Fruit fly (Drosophila melanogaster): ENCODE data around the gene Fur2.

Gene Fur2

DNA sequence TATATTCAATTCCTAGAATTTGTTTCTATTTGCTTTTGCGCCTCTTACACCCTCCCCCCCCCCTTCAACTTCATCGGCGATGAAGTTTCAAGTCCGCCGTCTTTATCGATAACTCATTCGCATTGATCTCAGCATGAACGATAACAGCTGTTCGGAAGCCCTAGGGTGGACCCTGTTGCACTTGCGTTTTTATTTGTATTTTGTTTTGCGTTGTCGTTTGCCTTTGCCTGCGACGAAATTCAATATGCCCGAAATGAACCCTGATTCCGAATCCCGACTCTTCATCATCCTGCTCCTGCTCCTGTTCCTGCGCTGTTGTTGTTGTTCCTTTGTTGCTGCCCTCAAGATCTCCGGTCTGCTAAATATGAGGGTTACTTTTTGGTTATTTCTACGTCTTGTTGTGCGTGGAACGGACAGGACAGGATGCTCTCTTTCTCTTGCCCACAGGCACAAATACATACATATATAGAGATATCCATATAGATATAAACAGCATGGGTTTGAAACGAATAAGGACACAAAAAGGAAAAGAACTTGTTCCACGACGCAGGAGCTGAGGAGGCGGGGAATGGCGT is 53.7 kb downstream of the Fur2 start:
- TF ChIP-seq CG12605 (GFP tag; IDR thresholded peaks at IDR 0.05), result no peak
- peak; percentile 33 for TF ChIP-seq EcR (GFP tag; optimal IDR thresholded peaks at IDR 0.05)
- no peak for TF ChIP-seq CG34367 (tag; optimal IDR thresholded peaks at IDR 0.05)
- TF ChIP-seq Pif1A (GFP tag; optimal IDR thresholded peaks at IDR 0.05), result no peak
- no peak for TF ChIP-seq Pif1B (GFP tag; optimal IDR thresholded peaks at IDR 0.05)
- TF ChIP-seq CG10348 (GFP tag; IDR thresholded peaks at IDR 0.05), result no peak
- TF ChIP-seq rn (GFP tag; IDR thresholded peaks at IDR 0.05), result no peak
- TF ChIP-seq gl (tag; optimal IDR thresholded peaks at IDR 0.05), result no peak
- TF ChIP-seq CG32121 (GFP tag; IDR thresholded peaks at IDR 0.05), result no peak
- TF ChIP-seq D1 (tag; optimal IDR thresholded peaks at IDR 0.05), result no peak
- no peak for TF ChIP-seq CG9948 (tag; optimal IDR thresholded peaks at IDR 0.05)
- no peak for TF ChIP-seq CG4496 (GFP tag; IDR thresholded peaks at IDR 0.05)
- TF ChIP-seq CG15710 (tag; optimal IDR thresholded peaks at IDR 0.05), result peak; percentile 10
- no peak for TF ChIP-seq Ets98B (GFP tag; IDR thresholded peaks at IDR 0.05)
- TF ChIP-seq CG8159 (tag; optimal IDR thresholded peaks at IDR 0.05), result peak; percentile 97
- no peak for TF ChIP-seq CG17806 (tag; optimal IDR thresholded peaks at IDR 0.05)
- TF ChIP-seq CG8301 (tag; optimal IDR thresholded peaks at IDR 0.05), result no peak
- no peak for TF ChIP-seq CG14655 (GFP tag; optimal IDR thresholded peaks at IDR 0.05)
- peak; percentile 4 for TF ChIP-seq Snoo (tag; optimal IDR thresholded peaks at IDR 0.05)
- TF ChIP-seq fd96Ca (GFP tag; IDR thresholded peaks at IDR 0.05), result 0 out of 3 replicates have a peak, but pooled peaks have one; percentile 7
- no peak for TF ChIP-seq CG13204 (GFP tag; optimal IDR thresholded peaks at IDR 0.05)

- no peak for TF ChIP-seq Pif1A (GFP tag; optimal IDR thresholded peaks at IDR 0.05)
- peak; percentile 34 for TF ChIP-seq CG8159 (tag; optimal IDR thresholded peaks at IDR 0.05)
- TF ChIP-seq CG17806 (tag; optimal IDR thresholded peaks at IDR 0.05), result no peak
- no peak for TF ChIP-seq CG32121 (GFP tag; IDR thresholded peaks at IDR 0.05)
- TF ChIP-seq Ets98B (GFP tag; IDR thresholded peaks at IDR 0.05), result no peak
- peak; percentile 4 for TF ChIP-seq CG9948 (tag; optimal IDR thresholded peaks at IDR 0.05)
Observed at dm6 chrX:16427786-16428400, 55.0 kb downstream of the Fur2 start.

DNA sequence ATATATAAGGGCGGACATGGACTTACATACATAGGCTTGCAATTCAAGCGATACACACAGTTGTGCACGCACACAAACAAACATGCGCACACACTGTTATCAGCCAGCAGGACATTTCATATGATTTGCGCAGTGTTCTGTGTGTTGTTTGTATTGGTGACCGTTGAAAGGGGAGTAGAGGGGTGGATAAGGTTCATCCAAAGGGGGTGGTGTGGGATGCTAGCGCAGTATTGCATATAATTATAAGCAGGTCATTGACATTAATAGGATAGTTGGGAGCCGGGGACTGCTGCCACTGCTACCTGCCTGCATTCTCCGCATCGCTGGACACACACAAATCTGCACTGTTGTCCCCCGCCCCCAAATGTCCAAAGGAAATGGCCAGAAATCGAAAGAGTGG is 55.6 kb downstream of the Fur2 start:
- TF ChIP-seq CG12605 (GFP tag; IDR thresholded peaks at IDR 0.05), result no peak
- peak; percentile 71 for TF ChIP-seq EcR (GFP tag; optimal IDR thresholded peaks at IDR 0.05)

Data from whole organism, pupa.